Fruit fly (Drosophila melanogaster): Measurements from ENCODE around the gene CG11878.

Gene CG11878

DNA sequence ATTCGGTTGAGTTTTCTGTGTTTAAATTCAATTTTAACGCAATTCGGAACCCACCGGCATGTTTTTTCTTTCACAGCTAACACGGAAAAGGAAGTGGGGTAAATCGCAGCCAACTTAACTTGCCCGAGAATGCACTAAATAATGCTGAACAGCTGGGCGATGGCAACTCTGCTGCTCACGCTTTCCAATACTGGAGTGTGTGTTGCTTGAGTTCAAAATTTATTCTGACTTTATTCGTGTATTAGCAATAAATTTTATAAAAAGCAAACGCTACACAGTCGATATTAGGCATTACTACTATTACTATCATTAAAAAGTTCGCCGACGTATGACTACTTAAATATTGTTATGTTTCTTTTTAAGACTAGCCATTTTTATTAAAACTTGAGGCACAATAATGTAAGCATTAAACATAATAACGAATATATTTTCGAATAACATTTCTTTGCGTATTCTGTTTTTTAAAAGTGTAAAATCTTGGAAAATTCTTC is 26.2 kb upstream of the CG11878 start, which contains the start of the genes RpS27 and Nup37 (continued):
- TF ChIP-seq CG6689 (GFP tag; IDR thresholded peaks at IDR 0.05) (peak; percentile 91), CG15073 (GFP tag; optimal IDR thresholded peaks at IDR 0.05) (peak; percentile 68), CG6813 (GFP tag; optimal IDR thresholded peaks at IDR 0.05) (peak; percentile 98), CG13894 (tag; optimal IDR thresholded peaks at IDR 0.05) (peak; percentile 96), CG2116 (GFP tag; optimal IDR thresholded peaks at IDR 0.05) (peak; percentile 94), CG10431 (GFP tag; optimal IDR thresholded peaks at IDR 0.05) (peak; percentile 98), jing (GFP tag; optimal IDR thresholded peaks at IDR 0.05) (peak; percentile 94), ase (GFP tag; IDR thresholded peaks at IDR 0.05) (peak; percentile 98), Xrp1 (GFP tag; IDR thresholded peaks at IDR 0.05) (peak; percentile 62), CG7928 (GFP tag; optimal IDR thresholded peaks at IDR 0.05) (peak; percentile 82), Lpt (GFP tag; optimal IDR thresholded peaks at IDR 0.05) (no peak), sens-2 (GFP tag; IDR thresholded peaks at IDR 0.05) (peak; percentile 97), Hr39 (optimal IDR thresholded peaks at IDR 0.05) (no peak), gce (GFP tag; IDR thresholded peaks at IDR 0.05) (peak; percentile 98), CG1832 (GFP tag; optimal IDR thresholded peaks at IDR 0.05) (no peak), Antp (GFP tag; optimal IDR thresholded peaks at IDR 0.05) (peak; percentile 98), CG6175 (GFP tag; IDR thresholded peaks at IDR 0.05) (peak; percentile 98), gro (GFP tag; optimal IDR thresholded peaks at IDR 0.05) (peak; percentile 97), CG17568 (GFP tag; optimal IDR thresholded peaks at IDR 0.05) (peak; percentile 98), CoRest (tag; optimal IDR thresholded peaks at IDR 0.05) (peak; percentile 95), nerfin-1 (tag; optimal IDR thresholded peaks at IDR 0.05) (peak; percentile 94), tup (GFP tag; optimal IDR thresholded peaks at IDR 0.05) (peak; percentile 93), B-H1 (GFP tag; IDR thresholded peaks at IDR 0.05) (peak; percentile 90), NFAT (GFP tag; IDR thresholded peaks at IDR 0.05) (peak; percentile 99), CG12942 (GFP tag; optimal IDR thresholded peaks at IDR 0.05) (peak; percentile 97), CG11696 (GFP tag; IDR thresholded peaks at IDR 0.05) (peak; percentile 84), scrt (GFP tag; optimal IDR thresholded peaks at IDR 0.05) (peak; percentile 96), CG1233 (GFP tag; optimal IDR thresholded peaks at IDR 0.05) (peak; percentile 99), Dfd (GFP tag; optimal IDR thresholded peaks at IDR 0.05) (no peak), CG1602 (GFP tag; optimal IDR thresholded peaks at IDR 0.05) (peak; percentile 95), Hmx (GFP tag; optimal IDR thresholded peaks at IDR 0.05) (peak; percentile 86), cad (GFP tag; optimal IDR thresholded peaks at IDR 0.05) (no peak), CG16813 (GFP tag; IDR thresholded peaks at IDR 0.05; ENCODE audit: partially characterized antibody) (peak; percentile 48; the same call in 2 of the 3 replicates), Xbp1 (GFP tag; optimal IDR thresholded peaks at IDR 0.05) (peak; percentile 98), TFAM (GFP tag; optimal IDR thresholded peaks at IDR 0.05) (peak; percentile 93), caup (GFP tag; optimal IDR thresholded peaks at IDR 0.05; ENCODE audit: severe bottlenecking) (peak; percentile 100), dysf (GFP tag; IDR thresholded peaks at IDR 0.05) (peak; percentile 96), lbe (GFP tag; optimal IDR thresholded peaks at IDR 0.05) (peak; percentile 91), Hr78 (GFP tag; optimal IDR thresholded peaks at IDR 0.05) (no peak), CG8478 (optimal IDR thresholded peaks at IDR 0.05) (no peak), E2f2 (GFP tag; IDR thresholded peaks at IDR 0.05) (peak; percentile 85), Sox102F (GFP tag; optimal IDR thresholded peaks at IDR 0.05) (peak; percentile 90), luna (GFP tag; optimal IDR thresholded peaks at IDR 0.05) (peak; percentile 98), aop (GFP tag; IDR thresholded peaks at IDR 0.05) (peak; percentile 80; the same call in 1 of the 2 replicates), CG17385 (GFP tag; optimal IDR thresholded peaks at IDR 0.05) (peak; percentile 97), CkIIα-i1 (GFP tag; IDR thresholded peaks at IDR 0.05) (peak; percentile 87; the same call in 1 of the 2 replicates), NC2α (GFP tag; optimal IDR thresholded peaks at IDR 0.05) (peak; percentile 98), CG7556 (GFP tag; optimal IDR thresholded peaks at IDR 0.05) (peak; percentile 93), Dref (GFP tag; IDR thresholded peaks at IDR 0.05) (peak; percentile 59), ap (GFP tag; IDR thresholded peaks at IDR 0.05) (peak; percentile 95), CG1024 (GFP tag; IDR thresholded peaks at IDR 0.05) (peak; percentile 94), fru (optimal IDR thresholded peaks at IDR 0.05) (no peak)
